Worm (Caenorhabditis elegans) whole organism, L2 larva: ENCODE data around the gene T04B8.1.

Source experiments
- C34F6.9 ChIP-seq: fragments of 150-350 bp; optimal IDR thresholded peaks from 2 replicates; lab custom pipeline; 2014; ENCODE audit warnings: missing biosample characterization, missing genetic modification characterization
- R02D3.7 ChIP-seq: fragments of 150-350 bp; optimal IDR thresholded peaks from 2 replicates; lab custom pipeline; 2014; ENCODE audit warnings: missing biosample characterization, missing genetic modification characterization
- ZK546.5 ChIP-seq: sonication (generic microtip); optimal IDR thresholded peaks from 2 replicates; lab custom pipeline; 2017; ENCODE audit warnings: missing biosample characterization, missing genetic modification characterization
- alr-1 ChIP-seq: fragments of 150-350 bp; optimal IDR thresholded peaks from 2 replicates; lab custom pipeline; 2014; ENCODE audit warnings: missing biosample characterization, missing genetic modification characterization
- aly-2 ChIP-seq: fragments of 150-350 bp; optimal IDR thresholded peaks from 2 replicates; lab custom pipeline; 2014; ENCODE audit warnings: missing biosample characterization, missing genetic modification characterization
- blmp-1 ChIP-seq: sonication (generic microtip); optimal IDR thresholded peaks from 2 replicates; lab custom pipeline; 2017; ENCODE audit warnings: missing genetic modification characterization, mild to moderate bottlenecking, missing compliant biosample characterization, antibody characterized with exemption, moderate library complexity; ENCODE audit not compliant: insufficient read depth
- ceh-16 ChIP-seq: fragments of 150-350 bp; optimal IDR thresholded peaks from 2 replicates; lab custom pipeline; 2014; ENCODE audit warnings: missing biosample characterization, missing genetic modification characterization
- ceh-82 ChIP-seq: fragments of 150-350 bp; optimal IDR thresholded peaks from 2 replicates; lab custom pipeline; 2014; ENCODE audit warnings: missing biosample characterization, missing genetic modification characterization
- crh-2 ChIP-seq: sonication (generic microtip); optimal IDR thresholded peaks from 2 replicates; lab custom pipeline; 2017; ENCODE audit warnings: missing biosample characterization, missing genetic modification characterization
- dmd-4 ChIP-seq: sonication (generic microtip); optimal IDR thresholded peaks from 2 replicates; lab custom pipeline; 2017; ENCODE audit warnings: missing biosample characterization, missing genetic modification characterization
- egl-27 ChIP-seq: sonication (generic microtip); optimal IDR thresholded peaks from 3 replicates; lab custom pipeline; 2017; ENCODE audit warnings: missing biosample characterization, missing genetic modification reagents, missing genetic modification characterization
- elt-1 ChIP-seq: fragments of 150-350 bp; optimal IDR thresholded peaks from 2 replicates; lab custom pipeline; 2014; ENCODE audit warnings: missing biosample characterization, missing genetic modification characterization
- elt-3 ChIP-seq: sonication (generic microtip); optimal IDR thresholded peaks from 2 replicates; lab custom pipeline; 2017; ENCODE audit warnings: missing biosample characterization, missing genetic modification characterization
- fos-1 ChIP-seq: fragments of 150-350 bp; optimal IDR thresholded peaks from 2 replicates; lab custom pipeline; 2014; ENCODE audit warnings: missing biosample characterization, missing genetic modification characterization
- gmeb-1 ChIP-seq: fragments of 150-350 bp; optimal IDR thresholded peaks from 2 replicates; lab custom pipeline; 2014; ENCODE audit warnings: missing biosample characterization, missing genetic modification characterization
- lin-13 ChIP-seq: fragments of 150-350 bp; optimal IDR thresholded peaks from 2 replicates; lab custom pipeline; 2014; ENCODE audit warnings: missing biosample characterization, missing genetic modification reagents, missing genetic modification characterization
- lin-39 ChIP-seq: fragments of 150-350 bp; optimal IDR thresholded peaks from 2 replicates; lab custom pipeline; 2014; ENCODE audit warnings: missing biosample characterization, missing genetic modification reagents, missing genetic modification characterization
- lsy-2 ChIP-seq, 2 experiments: fragments of 150-350 bp in 1 of 2; sonication (generic microtip) in 1 of 2; optimal IDR thresholded peaks; 2 replicates each; lab custom pipeline; 2014 to 2017; ENCODE audit warnings: missing biosample characterization in 2 of 2, missing genetic modification characterization in 2 of 2
- mab-5 ChIP-seq: fragments of 150-350 bp; optimal IDR thresholded peaks from 2 replicates; lab custom pipeline; 2014; ENCODE audit warnings: missing biosample characterization, missing genetic modification characterization
- mbf-1 ChIP-seq: sonication (generic microtip); optimal IDR thresholded peaks from 2 replicates; lab custom pipeline; 2017; ENCODE audit warnings: missing biosample characterization, missing genetic modification characterization
- nhr-10 ChIP-seq: sonication (generic microtip); optimal IDR thresholded peaks from 2 replicates; lab custom pipeline; 2017; ENCODE audit warnings: missing biosample characterization, missing genetic modification characterization
- nhr-11 ChIP-seq: fragments of 150-350 bp; optimal IDR thresholded peaks from 2 replicates; lab custom pipeline; 2014; ENCODE audit warnings: missing biosample characterization, missing genetic modification characterization
- nhr-129 ChIP-seq: fragments of 150-350 bp; optimal IDR thresholded peaks from 2 replicates; lab custom pipeline; 2014; ENCODE audit warnings: missing biosample characterization, missing genetic modification characterization
- nhr-23 ChIP-seq: fragments of 150-350 bp; optimal IDR thresholded peaks from 2 replicates; lab custom pipeline; 2014; ENCODE audit warnings: missing biosample characterization, missing genetic modification reagents, missing genetic modification characterization
- nhr-237 ChIP-seq: fragments of 150-350 bp; optimal IDR thresholded peaks from 2 replicates; lab custom pipeline; 2014; ENCODE audit warnings: missing biosample characterization, missing genetic modification characterization
- nhr-25 ChIP-seq: fragments of 150-350 bp; sonication (generic microtip); optimal IDR thresholded peaks from 3 replicates; lab custom pipeline; 2014; ENCODE audit warnings: missing biosample characterization, missing genetic modification characterization
- nhr-6 ChIP-seq: fragments of 150-350 bp; optimal IDR thresholded peaks from 2 replicates; lab custom pipeline; 2014; ENCODE audit warnings: missing biosample characterization, missing genetic modification characterization
- nhr-77 ChIP-seq: fragments of 150-350 bp; optimal IDR thresholded peaks from 2 replicates; lab custom pipeline; 2014; ENCODE audit warnings: missing biosample characterization, missing genetic modification characterization
- peb-1 ChIP-seq: fragments of 150-350 bp; optimal IDR thresholded peaks from 2 replicates; lab custom pipeline; 2014; ENCODE audit warnings: missing biosample characterization, missing genetic modification characterization
- skn-1 ChIP-seq: sonication (generic microtip); optimal IDR thresholded peaks from 2 replicates; lab custom pipeline; 2017; ENCODE audit warnings: missing biosample characterization, missing genetic modification characterization
- sma-9 ChIP-seq, 2 experiments: fragments of 150-350 bp in 1 of 2; sonication (generic microtip) in 1 of 2; optimal IDR thresholded peaks; 2 replicates each; lab custom pipeline; 2014 to 2016; ENCODE audit warnings: missing genetic modification characterization in 2 of 2, mild to moderate bottlenecking in 1 of 2, missing biosample characterization in 1 of 2, missing compliant biosample characterization in 1 of 2, missing genetic modification reagents in 1 of 2, moderate library complexity in 1 of 2
- snpc-4 ChIP-seq: fragments of 150-350 bp; optimal IDR thresholded peaks from 2 replicates; lab custom pipeline; 2014; ENCODE audit warnings: missing biosample characterization, missing genetic modification characterization
- unc-39 ChIP-seq: fragments of 150-350 bp; optimal IDR thresholded peaks from 2 replicates; lab custom pipeline; 2014; ENCODE audit warnings: missing biosample characterization, missing genetic modification characterization
- unc-55 ChIP-seq: fragments of 150-350 bp; sonication (generic microtip); optimal IDR thresholded peaks from 3 replicates; lab custom pipeline; 2014; ENCODE audit warnings: missing biosample characterization, missing genetic modification reagents, missing genetic modification characterization
- unc-62 ChIP-seq: fragments of 150-350 bp; optimal IDR thresholded peaks from 2 replicates; lab custom pipeline; 2014; ENCODE audit warnings: missing biosample characterization, missing genetic modification reagents, missing genetic modification characterization
- zag-1 ChIP-seq: fragments of 150-350 bp; optimal IDR thresholded peaks from 2 replicates; lab custom pipeline; 2014; ENCODE audit warnings: missing biosample characterization, missing genetic modification characterization
- ztf-11 ChIP-seq: sonication (generic microtip); optimal IDR thresholded peaks from 2 replicates; lab custom pipeline; 2017; ENCODE audit warnings: missing biosample characterization, missing genetic modification characterization

Gene T04B8.1

ce11 chrII:627205-627604, 6.9 kb upstream of the T04B8.1 start, which contains the start of gene arrd-1:
Gene arrd-1 (plus strand): TSS chrII:627505.
- no peak for TF ChIP-seq dmd-4 (tag; lab: Kevin White, UChicago)
- no peak for TF ChIP-seq ceh-82 (tag; lab: Kevin White, UChicago)
- no peak for TF ChIP-seq nhr-6 (tag; lab: Kevin White, UChicago)
- no peak for TF ChIP-seq ceh-16
- TF ChIP-seq nhr-25 (tag; lab: Kevin White, UChicago) = no peak
- no peak for TF ChIP-seq mbf-1 (tag; lab: Kevin White, UChicago)
- TF ChIP-seq lin-13 (GFP tag; lab: Kevin White, UChicago) = no peak
- no peak for TF ChIP-seq snpc-4
- TF ChIP-seq nhr-10 (tag; lab: Kevin White, UChicago) = no peak
- TF ChIP-seq unc-62 = no peak
- no peak for TF ChIP-seq sma-9 (GFP tag; optimal IDR thresholded peaks at IDR 0.05; lab: Kevin White, UChicago)
- no peak for TF ChIP-seq sma-9 (tag; optimal IDR thresholded peaks at IDR 0.05; lab: Kevin White, UChicago)
- no peak for TF ChIP-seq nhr-11 (tag; lab: Kevin White, UChicago)

ce11 chrII:627913-628312, 6.2 kb upstream of the T04B8.1 start:
- TF ChIP-seq nhr-10 (tag; lab: Kevin White, UChicago) = no peak
- TF ChIP-seq nhr-77 (tag; lab: Kevin White, UChicago) = no peak
- no peak for TF ChIP-seq elt-1 (tag; lab: Kevin White, UChicago)
- TF ChIP-seq sma-9 (GFP tag; optimal IDR thresholded peaks at IDR 0.05; lab: Kevin White, UChicago) = no peak
- TF ChIP-seq sma-9 (tag; optimal IDR thresholded peaks at IDR 0.05; lab: Kevin White, UChicago) = no peak
- no peak for TF ChIP-seq ceh-82 (tag; lab: Kevin White, UChicago)
- no peak for TF ChIP-seq aly-2
- TF ChIP-seq unc-62 = no peak
- TF ChIP-seq unc-39 = no peak
- no peak for TF ChIP-seq zag-1
- TF ChIP-seq dmd-4 (tag; lab: Kevin White, UChicago) = no peak
- no peak for TF ChIP-seq nhr-23 (tag; lab: Kevin White, UChicago)
- TF ChIP-seq lin-39 (tag; lab: Kevin White, UChicago) = no peak
- TF ChIP-seq ZK546.5 (tag; lab: Kevin White, UChicago) = no peak
- TF ChIP-seq lsy-2 (tag; optimal IDR thresholded peaks at IDR 0.05; lab: Kevin White, UChicago) = no peak
- no peak for TF ChIP-seq crh-2 (tag; lab: Kevin White, UChicago)
- no peak for TF ChIP-seq skn-1 (tag; lab: Kevin White, UChicago)
- TF ChIP-seq ztf-11 = no peak
- no peak for TF ChIP-seq egl-27 (tag; lab: Kevin White, UChicago)
- TF ChIP-seq, all 48 proteins: peak for 0

ce11 chrII:639467-639866, 5.4 kb downstream of the T04B8.1 start, which contains the start of gene K07E8.6:
Gene K07E8.6 (minus strand): TSS chrII:639567.
- peak; percentile 12 for TF ChIP-seq C34F6.9 (tag; lab: Kevin White, UChicago)
- TF ChIP-seq peb-1 = no peak

- TF ChIP-seq zag-1 (no peak), C34F6.9 (tag; lab: Kevin White, UChicago) (no peak), alr-1 (tag; lab: Kevin White, UChicago) (no peak), R02D3.7 (no peak)
- TF ChIP-seq, all 48 proteins: peak for 0
Measured at ce11 chrII:643733-644132, 9.6 kb downstream of the T04B8.1 start.

ce11 chrII:650321-651005, 16.4 kb downstream of the T04B8.1 start, which contains the start of the genes K07E8.7 and frpr-14:
Gene K07E8.7 (minus strand): TSS chrII:650367.
Gene frpr-14 (plus strand): TSS chrII:650955.
- TF ChIP-seq unc-55 (GFP tag; lab: Kevin White, UChicago) = peak; percentile 58
- TF ChIP-seq ztf-11 = no peak
- TF ChIP-seq fos-1 = peak; percentile 7
- TF ChIP-seq nhr-237 (tag; lab: Kevin White, UChicago) = no peak
- no peak for TF ChIP-seq lin-39 (tag; lab: Kevin White, UChicago)
- peak in 1 of 2 experiments; percentile 67 for TF ChIP-seq lsy-2 (tag; optimal IDR thresholded peaks at IDR 0.05; lab: Kevin White, UChicago)
- TF ChIP-seq mab-5 (tag; lab: Kevin White, UChicago) = no peak
- no peak for TF ChIP-seq elt-3 (tag; lab: Kevin White, UChicago)
- TF ChIP-seq nhr-129 (tag; lab: Kevin White, UChicago) = peak; percentile 10
- TF ChIP-seq ceh-16 = no peak
- TF ChIP-seq blmp-1 = no peak
- TF ChIP-seq gmeb-1 (tag; lab: Kevin White, UChicago) = peak; percentile 31
- no peak for TF ChIP-seq snpc-4
- no peak for TF ChIP-seq sma-9 (GFP tag; optimal IDR thresholded peaks at IDR 0.05; lab: Kevin White, UChicago)
- no peak for TF ChIP-seq sma-9 (tag; optimal IDR thresholded peaks at IDR 0.05; lab: Kevin White, UChicago)
